Worm (Caenorhabditis elegans) whole organism, L1 larva: ENCODE measurements around the gene Y46H3C.5.

ENCODE experiments used
- C34B4.2 ChIP-seq: sonication (generic microtip); optimal IDR thresholded peaks from 2 replicates; lab custom pipeline; 2017; ENCODE audit warnings: mild to moderate bottlenecking, missing genetic modification characterization, missing compliant biosample characterization
- F16B12.6 ChIP-seq: fragments of 150-350 bp; optimal IDR thresholded peaks from 2 replicates; lab custom pipeline; 2014; ENCODE audit warnings: missing biosample characterization, missing genetic modification characterization
- aha-1 ChIP-seq: fragments of 150-350 bp; optimal IDR thresholded peaks from 2 replicates; lab custom pipeline; 2014; ENCODE audit warnings: missing biosample characterization, missing genetic modification characterization
- ceh-63 ChIP-seq: fragments of 200-800 bp; sonication (Bioruptor generic); optimal IDR thresholded peaks from 2 replicates; lab custom pipeline; 2018; ENCODE audit warnings: mild to moderate bottlenecking, missing genetic modification characterization, missing compliant biosample characterization
- ces-1 ChIP-seq: fragments of 150-350 bp; optimal IDR thresholded peaks from 2 replicates; lab custom pipeline; 2014; ENCODE audit warnings: missing biosample characterization, missing genetic modification reagents, missing genetic modification characterization
- efl-1 ChIP-seq, 4 experiments: fragments of 150-350 bp; optimal IDR thresholded peaks in 3 of 4; peaks in 1 of 4; 1 replicate in 1 of 4; 2 replicates in 3 of 4; lab custom pipeline; 2014; ENCODE audit warnings: missing biosample characterization in 2 of 4, missing genetic modification characterization in 2 of 4, missing genetic modification reagents in 2 of 4
- egl-13 ChIP-seq: sonication (generic microtip); optimal IDR thresholded peaks from 2 replicates; lab custom pipeline; 2016; ENCODE audit warnings: missing genotype, missing genetic modification reagents, missing genetic modification characterization, missing compliant biosample characterization
- elt-2 ChIP-seq: sonication (generic microtip); optimal IDR thresholded peaks from 2 replicates; lab custom pipeline; 2016; ENCODE audit warnings: missing genetic modification characterization, mild to moderate bottlenecking, inconsistent platforms, missing compliant biosample characterization, missing genetic modification reagents
- elt-3 ChIP-seq, 6 experiments: fragments of 150-350 bp in 1 of 6; sonication (generic microtip); optimal IDR thresholded peaks; 2 replicates each; lab custom pipeline; 2017 to 2018; ENCODE audit warnings: missing biosample characterization in 6 of 6, missing genetic modification characterization in 6 of 6, inconsistent platforms in 1 of 6
- ets-5 ChIP-seq: fragments of 200-800 bp; sonication (Bioruptor generic); IDR thresholded peaks from 2 replicates; pipeline ENCODE4 v1.3.6; 2022; ENCODE audit warnings: missing genetic modification characterization, missing compliant biosample characterization
- fkh-8 ChIP-seq: sonication (generic microtip); optimal IDR thresholded peaks from 2 replicates; lab custom pipeline; 2016; ENCODE audit warnings: mild to moderate bottlenecking, missing genetic modification characterization, missing compliant biosample characterization
- grh-1 ChIP-seq: fragments of 200-800 bp; sonication (Bioruptor generic); IDR thresholded peaks from 2 replicates; pipeline ENCODE4 v1.3.6; 2022; ENCODE audit warnings: missing genetic modification reagents, missing genetic modification characterization, missing compliant biosample characterization
- hpl-2 ChIP-seq: fragments of 150-350 bp; optimal IDR thresholded peaks from 2 replicates; lab custom pipeline; 2014; ENCODE audit warnings: missing biosample characterization, missing genetic modification reagents, missing genetic modification characterization
- isw-1 ChIP-seq: fragments of 200-800 bp; sonication (Bioruptor generic); IDR thresholded peaks from 2 replicates; pipeline ENCODE4 v1.3.6; 2022; ENCODE audit warnings: missing genetic modification characterization, missing compliant biosample characterization
- lin-13 ChIP-seq: fragments of 150-350 bp; optimal IDR thresholded peaks from 2 replicates; lab custom pipeline; 2014; ENCODE audit warnings: missing biosample characterization, missing genetic modification reagents, missing genetic modification characterization
- lin-14 ChIP-seq: fragments of 200-800 bp; sonication (Bioruptor generic); optimal IDR thresholded peaks from 2 replicates; lab custom pipeline; 2018; ENCODE audit warnings: mild to moderate bottlenecking, missing genetic modification characterization, moderate library complexity, missing compliant biosample characterization
- lin-15B ChIP-seq: fragments of 150-350 bp; sonication (generic microtip); optimal IDR thresholded peaks from 3 replicates; lab custom pipeline; 2014; ENCODE audit warnings: missing biosample characterization, missing genetic modification characterization
- lin-39 ChIP-seq: fragments of 150-350 bp; optimal IDR thresholded peaks from 2 replicates; lab custom pipeline; 2014; ENCODE audit warnings: missing biosample characterization, missing genetic modification reagents, missing genetic modification characterization
- mef-2 ChIP-seq: fragments of 150-350 bp; optimal IDR thresholded peaks from 2 replicates; lab custom pipeline; 2014; ENCODE audit warnings: missing biosample characterization, missing genetic modification characterization
- nhr-12 ChIP-seq: sonication (generic microtip); optimal IDR thresholded peaks from 2 replicates; lab custom pipeline; 2017; ENCODE audit warnings: missing biosample characterization, missing genetic modification characterization
- nhr-20 ChIP-seq: sonication (generic microtip); optimal IDR thresholded peaks from 2 replicates; lab custom pipeline; 2016; ENCODE audit warnings: mild to moderate bottlenecking, missing genetic modification characterization, missing compliant biosample characterization
- nhr-237 ChIP-seq: fragments of 150-350 bp; optimal IDR thresholded peaks from 2 replicates; lab custom pipeline; 2014; ENCODE audit warnings: missing biosample characterization, missing genetic modification characterization
- nhr-28 ChIP-seq: fragments of 150-350 bp; optimal IDR thresholded peaks from 2 replicates; lab custom pipeline; 2014; ENCODE audit warnings: missing biosample characterization, missing genetic modification characterization
- nhr-47 ChIP-seq: sonication (generic microtip); optimal IDR thresholded peaks from 2 replicates; lab custom pipeline; 2016; ENCODE audit warnings: mild to moderate bottlenecking, missing genetic modification characterization, moderate library complexity, missing compliant biosample characterization
- nhr-76 ChIP-seq: sonication (generic microtip); optimal IDR thresholded peaks from 2 replicates; lab custom pipeline; 2017; ENCODE audit warnings: missing biosample characterization, missing genetic modification characterization
- nhr-84 ChIP-seq: sonication (generic microtip); optimal IDR thresholded peaks from 2 replicates; lab custom pipeline; 2017; ENCODE audit warnings: missing biosample characterization, missing genetic modification characterization
- nhr-90 ChIP-seq: sonication (generic microtip); optimal IDR thresholded peaks from 2 replicates; lab custom pipeline; 2016; ENCODE audit warnings: mild to moderate bottlenecking, missing genetic modification characterization, missing compliant biosample characterization; ENCODE audit not compliant: poor library complexity
- pag-3 ChIP-seq: sonication (generic microtip); optimal IDR thresholded peaks from 2 replicates; lab custom pipeline; 2017; ENCODE audit warnings: missing genetic modification characterization, mild to moderate bottlenecking, missing compliant biosample characterization, antibody characterized with exemption, borderline replicate concordance; ENCODE audit not compliant: insufficient read depth
- pqm-1 ChIP-seq: sonication (generic microtip); optimal IDR thresholded peaks from 3 replicates; lab custom pipeline; 2017; ENCODE audit warnings: missing biosample characterization, missing genetic modification characterization
- skn-1 ChIP-seq: fragments of 150-350 bp; optimal IDR thresholded peaks from 2 replicates; lab custom pipeline; 2014; ENCODE audit warnings: missing biosample characterization, missing genetic modification characterization
- snu-23 ChIP-seq: sonication (generic microtip); optimal IDR thresholded peaks from 2 replicates; lab custom pipeline; 2016; ENCODE audit warnings: missing genetic modification characterization, missing compliant biosample characterization
- sox-4 ChIP-seq: sonication (generic microtip); optimal IDR thresholded peaks from 2 replicates; lab custom pipeline; 2016; ENCODE audit warnings: missing genetic modification characterization, missing compliant biosample characterization
- sup-37 ChIP-seq: fragments of 200-800 bp; sonication (Bioruptor generic); optimal IDR thresholded peaks from 2 replicates; lab custom pipeline; 2018; ENCODE audit warnings: mild to moderate bottlenecking, missing genetic modification characterization, missing compliant biosample characterization
- unc-130 ChIP-seq: fragments of 150-350 bp; optimal IDR thresholded peaks from 2 replicates; lab custom pipeline; 2017; ENCODE audit warnings: missing biosample characterization, missing genetic modification characterization, inconsistent platforms
- unc-30 ChIP-seq: sonication (generic microtip); optimal IDR thresholded peaks from 2 replicates; lab custom pipeline; 2017; ENCODE audit warnings: missing biosample characterization, missing genetic modification characterization
- unc-62 ChIP-seq: fragments of 150-350 bp; optimal IDR thresholded peaks from 2 replicates; lab custom pipeline; 2014; ENCODE audit warnings: missing biosample characterization, missing genetic modification reagents, missing genetic modification characterization
- vab-15 ChIP-seq: sonication (generic microtip); optimal IDR thresholded peaks from 2 replicates; lab custom pipeline; 2017; ENCODE audit warnings: missing genotype, mild to moderate bottlenecking, missing genetic modification characterization, missing compliant biosample characterization
- ztf-11 ChIP-seq, 2 experiments: sonication (generic microtip); optimal IDR thresholded peaks; 2 replicates each; lab custom pipeline; 2016 to 2017; ENCODE audit warnings: missing genetic modification characterization in 2 of 2, missing biosample characterization in 1 of 2, missing compliant biosample characterization in 1 of 2

Gene Y46H3C.5

ce11 chrV:1682279-1682678 lies 10.0 kb downstream of the Y46H3C.5 start, which contains the start of gene srh-3:
TSS of gene srh-3 (plus strand) at chrV:1682579.
- no peak for TF ChIP-seq nhr-84 (tag; lab: Kevin White, UChicago)
- no peak for TF ChIP-seq ets-5
- no peak for TF ChIP-seq nhr-76 (tag; lab: Kevin White, UChicago)
- TF ChIP-seq lin-14 (GFP tag; lab: Kevin White, UChicago), result no peak
- no peak for TF ChIP-seq snu-23 (GFP tag; lab: Kevin White, UChicago)
- no peak for TF ChIP-seq ceh-63
- TF ChIP-seq nhr-90 (tag; lab: Kevin White, UChicago), result no peak
- no peak for TF ChIP-seq grh-1 (GFP tag; lab: Robert Waterston, UW)
- TF ChIP-seq nhr-28 (tag; lab: Kevin White, UChicago), result no peak
- TF ChIP-seq lin-15B (tag; lab: Kevin White, UChicago), result no peak
- TF ChIP-seq pag-3, result no peak
- no peak for TF ChIP-seq nhr-20 (tag; lab: Kevin White, UChicago)

DNA sequence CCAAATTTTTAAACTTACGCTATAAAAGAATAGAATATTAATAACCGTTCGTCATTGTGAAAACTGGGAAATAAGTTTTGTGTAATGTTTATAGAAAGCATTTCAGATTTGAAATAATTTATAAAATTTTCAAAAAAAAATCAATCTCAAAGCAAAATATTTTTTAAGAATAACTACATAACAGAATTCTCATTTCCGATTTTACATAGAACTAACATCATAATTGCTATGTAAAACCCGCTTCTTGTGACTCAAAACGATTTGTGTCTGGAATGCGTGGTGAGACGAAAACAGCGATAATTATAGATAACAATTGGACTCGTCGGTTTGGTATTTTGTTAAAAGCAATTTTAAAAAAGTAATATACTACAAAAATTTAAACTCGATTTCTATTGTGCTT lies 11.5 kb downstream of the Y46H3C.5 start, which contains the start of gene srw-91:
Gene srw-91, minus strand, starts transcription at position 101 of the 400 bp plus-strand sequence.
- TF ChIP-seq grh-1 (GFP tag; lab: Robert Waterston, UW) (no peak), efl-1 (optimal IDR thresholded peaks at IDR 0.05; lab: Kevin White, UChicago) (no peak), efl-1 (GFP tag; optimal IDR thresholded peaks at IDR 0.05 in 1 of 2; lab: Kevin White, UChicago) (no peak), C34B4.2 (tag; lab: Kevin White, UChicago) (no peak), lin-39 (tag; lab: Kevin White, UChicago) (no peak), elt-2 (tag; lab: Kevin White, UChicago) (no peak), ztf-11 (tag; optimal IDR thresholded peaks at IDR 0.05; lab: Kevin White, UChicago) (no peak), hpl-2 (GFP tag; lab: Kevin White, UChicago) (no peak), nhr-84 (tag; lab: Kevin White, UChicago) (no peak), nhr-12 (tag; lab: Kevin White, UChicago) (no peak), skn-1 (tag; lab: Kevin White, UChicago) (no peak), nhr-47 (no peak), lin-13 (GFP tag; lab: Kevin White, UChicago) (no peak), aha-1 (tag; lab: Kevin White, UChicago) (no peak), egl-13 (tag; lab: Kevin White, UChicago) (no peak)

DNA sequence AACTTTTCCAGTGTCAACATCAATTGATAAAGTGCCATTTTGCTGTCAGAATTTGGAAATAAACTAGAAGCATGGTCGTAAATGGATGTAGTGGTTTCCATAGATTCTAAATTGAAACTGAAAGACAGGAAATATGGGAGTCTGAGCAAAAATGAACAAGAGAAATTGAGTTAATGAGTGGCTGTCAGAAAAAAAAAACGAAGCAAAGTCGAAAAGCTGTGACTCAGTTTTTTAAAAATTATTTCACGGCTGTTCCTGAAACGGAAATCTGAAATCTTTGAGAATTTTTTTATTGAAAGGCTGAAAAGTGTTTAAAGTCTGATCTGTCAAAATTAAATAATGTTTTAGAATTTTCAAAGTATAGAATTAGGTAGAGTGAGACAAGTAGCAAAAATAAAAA lies 14.1 kb downstream of the Y46H3C.5 start, which contains the start of gene srw-98:
Gene srw-98, minus strand, starts transcription at position 101 of the 400 bp plus-strand sequence.
- TF ChIP-seq unc-30, result no peak
- no peak for TF ChIP-seq sox-4
- TF ChIP-seq nhr-28 (tag; lab: Kevin White, UChicago), result no peak

DNA sequence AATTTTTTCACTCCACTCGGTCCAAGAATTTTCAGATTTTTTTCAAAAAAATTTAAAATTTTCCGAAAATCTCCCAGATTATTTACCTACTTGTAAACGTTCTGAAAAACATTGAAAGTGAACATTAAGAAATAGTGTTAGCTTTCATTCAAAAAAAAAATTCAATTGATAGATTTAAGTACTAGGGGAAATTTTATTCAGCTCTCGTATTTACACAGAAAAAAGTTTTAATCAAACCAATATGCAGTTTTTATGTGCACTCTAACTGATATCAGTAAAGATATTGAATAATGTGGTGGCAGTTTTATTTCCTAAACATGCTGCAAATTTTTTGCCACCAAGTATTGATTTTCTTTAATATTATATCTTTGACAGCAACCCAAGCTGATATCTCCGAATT lies 24.1 kb downstream of the Y46H3C.5 start, which contains the start of gene irld-42:
Gene irld-42, plus strand, starts transcription at position 301 of the 400 bp plus-strand sequence.
- TF ChIP-seq ces-1 (GFP tag; lab: Kevin White, UChicago) (no peak), sup-37 (GFP tag; lab: Kevin White, UChicago) (no peak), fkh-8 (tag; lab: Kevin White, UChicago) (no peak), mef-2 (tag; lab: Kevin White, UChicago) (no peak), efl-1 (optimal IDR thresholded peaks at IDR 0.05; lab: Kevin White, UChicago) (no peak), efl-1 (GFP tag; optimal IDR thresholded peaks at IDR 0.05 in 1 of 2; lab: Kevin White, UChicago) (no peak), egl-13 (tag; lab: Kevin White, UChicago) (no peak), nhr-237 (tag; lab: Kevin White, UChicago) (no peak), F16B12.6 (tag; lab: Kevin White, UChicago) (no peak), unc-130 (tag; lab: Kevin White, UChicago) (no peak), unc-62 (GFP tag; lab: Kevin White, UChicago) (no peak), pqm-1 (tag; lab: Kevin White, UChicago) (no peak), elt-3 (tag; optimal IDR thresholded peaks at IDR 0.05; lab: Kevin White, UChicago) (no peak), vab-15 (tag; lab: Kevin White, UChicago) (no peak), isw-1 (no peak)
